Worm (Caenorhabditis elegans): ENCODE data around the gene hpo-10.
A peak's percentile ranks its signal among the peaks of the same experiment; 100 is the strongest.

hpo-10 gene

ce11 chrIII:5845483-5845882, 33.8 kb upstream of the hpo-10 start (continued):
- TF ChIP-seq ztf-11 (tag; optimal IDR thresholded peaks at IDR 0.05) (no peak), mdl-1 (tag; optimal IDR thresholded peaks at IDR 0.05) (peak; percentile 85), eor-1 (tag; optimal IDR thresholded peaks at IDR 0.05) (no peak), fos-1 (tag; optimal IDR thresholded peaks at IDR 0.05) (no peak)

ce11 chrIII:5846412-5846811, 32.9 kb upstream of the hpo-10 start:
- TF ChIP-seq fkh-10 (GFP tag; optimal IDR thresholded peaks at IDR 0.05) (peak; percentile 74), unc-62 (GFP tag; optimal IDR thresholded peaks at IDR 0.05) (no peak), nfya-1 (tag; optimal IDR thresholded peaks at IDR 0.05; ENCODE audit: insufficient read depth) (peak; percentile 46)

- no peak for TF ChIP-seq unc-39 (tag; optimal IDR thresholded peaks at IDR 0.05)
- TF ChIP-seq lsy-12 (tag; optimal IDR thresholded peaks at IDR 0.05): no peak
- no peak for TF ChIP-seq nhr-23 (tag; optimal IDR thresholded peaks at IDR 0.05)
- no peak for TF ChIP-seq aly-2 (tag; optimal IDR thresholded peaks at IDR 0.05)
- TF ChIP-seq nhr-67 (tag; optimal IDR thresholded peaks at IDR 0.05): no peak
- peak; percentile 35 for TF ChIP-seq nfya-1 (tag; optimal IDR thresholded peaks at IDR 0.05; ENCODE audit: insufficient read depth)
- TF ChIP-seq nhr-237 (tag; optimal IDR thresholded peaks at IDR 0.05): no peak
- TF ChIP-seq lin-15B (tag; optimal IDR thresholded peaks at IDR 0.05): peak; percentile 0
- TF ChIP-seq zag-1 (tag; optimal IDR thresholded peaks at IDR 0.05): no peak
- TF ChIP-seq pha-4 (tag; optimal IDR thresholded peaks at IDR 0.05): peak; percentile 45
- peak; percentile 30 for TF ChIP-seq nhr-43 (tag; optimal IDR thresholded peaks at IDR 0.05; ENCODE audit: poor library complexity, severe bottlenecking)
- TF ChIP-seq pqm-1 (tag; optimal IDR thresholded peaks at IDR 0.05): no peak
- TF ChIP-seq nhr-77 (tag; optimal IDR thresholded peaks at IDR 0.05): no peak
- TF ChIP-seq jun-1 (tag; optimal IDR thresholded peaks at IDR 0.05): no peak
- TF ChIP-seq ceh-82 (tag; optimal IDR thresholded peaks at IDR 0.05): no peak
- peak; percentile 79 for TF ChIP-seq ama-1 (optimal IDR thresholded peaks at IDR 0.05)
- no peak for TF ChIP-seq elt-1 (tag; optimal IDR thresholded peaks at IDR 0.05)
- no peak for TF ChIP-seq ceh-16 (tag; optimal IDR thresholded peaks at IDR 0.05)
- TF ChIP-seq fkh-10 (GFP tag; optimal IDR thresholded peaks at IDR 0.05): no peak
- TF ChIP-seq ceh-28 (tag; optimal IDR thresholded peaks at IDR 0.05): no peak
- TF ChIP-seq eor-1 (tag; optimal IDR thresholded peaks at IDR 0.05): no peak
- no peak for TF ChIP-seq egl-5 (tag; optimal IDR thresholded peaks at IDR 0.05)
- no peak for TF ChIP-seq mml-1 (tag; optimal IDR thresholded peaks at IDR 0.05)
- TF ChIP-seq daf-12 (tag; optimal IDR thresholded peaks at IDR 0.05): no peak
- no peak for TF ChIP-seq nhr-76 (tag; optimal IDR thresholded peaks at IDR 0.05)
- TF ChIP-seq ZK546.5 (tag; optimal IDR thresholded peaks at IDR 0.05): no peak
- peak; percentile 26 for TF ChIP-seq tbx-2 (tag; optimal IDR thresholded peaks at IDR 0.05)
- TF ChIP-seq unc-62 (GFP tag; optimal IDR thresholded peaks at IDR 0.05): no peak
- TF ChIP-seq egl-27 (tag; optimal IDR thresholded peaks at IDR 0.05): no peak
- peak; percentile 38 for TF ChIP-seq elt-2 (tag; optimal IDR thresholded peaks at IDR 0.05)
- TF ChIP-seq sea-2 (GFP tag; optimal IDR thresholded peaks at IDR 0.05): no peak
- no peak for TF ChIP-seq R02D3.7 (tag; optimal IDR thresholded peaks at IDR 0.05)
- TF ChIP-seq fos-1 (tag; optimal IDR thresholded peaks at IDR 0.05): no peak
- no peak for TF ChIP-seq nhr-11 (tag; optimal IDR thresholded peaks at IDR 0.05)
- TF ChIP-seq fkh-2 (tag; optimal IDR thresholded peaks at IDR 0.05): no peak
- TF ChIP-seq mdl-1 (tag; optimal IDR thresholded peaks at IDR 0.05): no peak
- TF ChIP-seq elt-3 (tag; optimal IDR thresholded peaks at IDR 0.05): no peak
- no peak for TF ChIP-seq hmg-11 (tag; optimal IDR thresholded peaks at IDR 0.05)
- no peak for TF ChIP-seq nhr-25 (tag; optimal IDR thresholded peaks at IDR 0.05)
- TF ChIP-seq nhr-12 (tag; optimal IDR thresholded peaks at IDR 0.05): no peak
- no peak for TF ChIP-seq lin-39 (tag; optimal IDR thresholded peaks at IDR 0.05)
- TF ChIP-seq ztf-11 (tag; optimal IDR thresholded peaks at IDR 0.05): no peak
Measured at ce11 chrIII:5853240-5853639, 26.0 kb upstream of the hpo-10 start, which contains the start of gene ddx-23. ddx-23 (minus strand) TSS chrIII:5853269.

Data from whole organism, L3 larva.